Fruit fly (Drosophila melanogaster) Kc167 (cell line): ENCODE data around the gene Cad96Cb.

ENCODE experiments used
- Myc ChIP-seq: fragments of >200 bp; optimal IDR thresholded peaks from 2 replicates; lab custom pipeline; 2017; ENCODE audit warnings: missing external identifiers
- ttk ChIP-seq: sonication (Bioruptor generic); optimal IDR thresholded peaks from 2 replicates; lab custom pipeline; 2017; ENCODE audit warnings: missing external identifiers

- TF ChIP-seq ttk (no peak), Myc (no peak)
These were observed 45.0 kb upstream of the Cad96Cb start, which contains the start of gene CG10513 for dm6 chr3R:25277112-25277511.
